Fruit fly (Drosophila melanogaster) whole organism, larva: ENCODE data around the gene CG33995.

Experiments used
- noc ChIP-seq: fragments of 200-800 bp; sonication (Bioruptor generic); optimal IDR thresholded peaks from 3 replicates; lab custom pipeline; 2019; ENCODE audit warnings: missing biosample characterization, mild to moderate bottlenecking, missing genetic modification characterization, moderate library complexity

Gene CG33995

dm6 chr2L:5030535-5030934, 12.5 kb upstream of the CG33995 start:
- no peak for TF ChIP-seq noc

- TF ChIP-seq noc, result no peak
These were observed 11.7 kb upstream of the CG33995 start for dm6 chr2L:5031399-5031798.

- TF ChIP-seq noc, result no peak
These were observed 11.2 kb upstream of the CG33995 start for dm6 chr2L:5031886-5032285.

dm6 chr2L:5036120-5036519, 7.0 kb upstream of the CG33995 start:
- no peak for TF ChIP-seq noc

dm6 chr2L:5037402-5037860, 5.6 kb upstream of the CG33995 start, which contains the start of the genes CG14042 and SP555:
TSS of gene CG14042 (plus strand) at chr2L:5037709.
TSS of gene SP555 (plus strand) at chr2L:5037709.
- no peak for TF ChIP-seq noc

dm6 chr2L:5042076-5042475, 994 bp upstream of the CG33995 start:
- TF ChIP-seq noc, result peak; percentile 61

- peak; percentile 37 for TF ChIP-seq noc
These were observed 551 bp downstream of the CG33995 start for dm6 chr2L:5043495-5044146.

- TF ChIP-seq noc, result peak; percentile 8
These were observed 1.4 kb downstream of the CG33995 start, which contains the start of gene CG31650 for dm6 chr2L:5044361-5044891. TSS of gene CG31650 (minus strand) at chr2L:5044712.

- TF ChIP-seq noc, result no peak
These were observed 2.0 kb downstream of the CG33995 start for dm6 chr2L:5044892-5045619.

dm6 chr2L:5046261-5046660, 3.2 kb downstream of the CG33995 start:
- no peak for TF ChIP-seq noc

dm6 chr2L:5049974-5050373, 6.9 kb downstream of the CG33995 start:
- TF ChIP-seq noc, result no peak

dm6 chr2L:5050825-5051224, 7.8 kb downstream of the CG33995 start, which contains the start of gene CG9121:
TSS of gene CG9121 (minus strand) at chr2L:5051062.
- no peak for TF ChIP-seq noc

dm6 chr2L:5052367-5052914, 9.4 kb downstream of the CG33995 start, which contains the start of gene senju:
TSS of gene senju (plus strand) at chr2L:5052843.
- TF ChIP-seq noc, result peak; percentile 85

dm6 chr2L:5052994-5053393, 9.9 kb downstream of the CG33995 start, which contains the start of gene eIF3h:
TSS of gene eIF3h (minus strand) at chr2L:5053094.
- no peak for TF ChIP-seq noc

dm6 chr2L:5054953-5055352, 11.9 kb downstream of the CG33995 start, which contains the start of the genes CG14036 and His3.3A:
TSS of gene CG14036 (minus strand) at chr2L:5055016.
TSS of gene His3.3A (plus strand) at chr2L:5055058.
- TF ChIP-seq noc, result no peak

- TF ChIP-seq noc, result no peak
These were observed 12.5 kb downstream of the CG33995 start for dm6 chr2L:5055528-5055927.

dm6 chr2L:5058094-5058493, 15.0 kb downstream of the CG33995 start, which contains the start of gene Nepl3:
TSS of gene Nepl3 (minus strand) at chr2L:5058248.
- TF ChIP-seq noc, result no peak
